Fruit fly (Drosophila melanogaster) whole organism, embryonic: Measurements from ENCODE around the gene CG7695.

Experiments
- Atf-2 ChIP-seq: fragments of 200-800 bp; sonication (Bioruptor generic); optimal IDR thresholded peaks from 2 replicates; lab custom pipeline; 2016; ENCODE audit warnings: missing biosample characterization, missing genetic modification characterization
- BtbVII ChIP-seq: fragments of 200-800 bp; sonication (Bioruptor generic); optimal IDR thresholded peaks from 3 replicates; lab custom pipeline; 2017; ENCODE audit warnings: missing biosample characterization, mild to moderate bottlenecking, missing genetic modification characterization
- CG14860 ChIP-seq: fragments of 200-800 bp; sonication (Bioruptor generic); IDR thresholded peaks from 3 replicates; pipeline ENCODE4 v1.3.6; 2022; ENCODE audit warnings: missing biosample characterization, missing genetic modification characterization; ENCODE audit not compliant: partially characterized antibody
- CG15479 ChIP-seq: fragments of 200-800 bp; sonication (Bioruptor generic); optimal IDR thresholded peaks from 3 replicates; lab custom pipeline; 2019; ENCODE audit warnings: missing biosample characterization, mild to moderate bottlenecking, missing genetic modification characterization, moderate library complexity
- CG1602 ChIP-seq: fragments of 200-800 bp; sonication (Bioruptor generic); optimal IDR thresholded peaks from 3 replicates; lab custom pipeline; 2016; ENCODE audit warnings: missing biosample characterization, missing genetic modification characterization
- CG17359 ChIP-seq: fragments of 200-800 bp; sonication (Bioruptor generic); optimal IDR thresholded peaks from 3 replicates; lab custom pipeline; 2018; ENCODE audit warnings: missing biosample characterization, mild to moderate bottlenecking, missing genetic modification characterization, moderate library complexity
- CG2116 ChIP-seq: fragments of 200-800 bp; sonication (Bioruptor generic); optimal IDR thresholded peaks from 3 replicates; lab custom pipeline; 2018; ENCODE audit warnings: missing biosample characterization, mild to moderate bottlenecking, missing genetic modification characterization
- CG2129 ChIP-seq: fragments of 200-800 bp; sonication (Bioruptor generic); IDR thresholded peaks from 2 replicates; pipeline ENCODE4 v1.3.6; 2022; ENCODE audit warnings: missing biosample characterization, missing genetic modification characterization; ENCODE audit not compliant: partially characterized antibody
- CG31224 ChIP-seq: fragments of 200-800 bp; sonication (Bioruptor generic); IDR thresholded peaks from 2 replicates; pipeline ENCODE4 v1.3.6; 2022; ENCODE audit warnings: missing biosample characterization, missing genetic modification characterization
- CG32532 ChIP-seq: fragments of 200-800 bp; sonication (Bioruptor generic); IDR thresholded peaks from 2 replicates; pipeline ENCODE4 v1.3.6; 2022; ENCODE audit warnings: missing biosample characterization, missing genetic modification characterization
- CG3407 ChIP-seq: fragments of 200-800 bp; sonication (Bioruptor generic); optimal IDR thresholded peaks from 2 replicates; lab custom pipeline; 2018; ENCODE audit warnings: missing biosample characterization, mild to moderate bottlenecking, missing genetic modification characterization
- CG42726 ChIP-seq: fragments of 200-800 bp; sonication (Bioruptor generic); IDR thresholded peaks from 2 replicates; pipeline ENCODE4 v1.3.6; 2022; ENCODE audit warnings: missing biosample characterization, missing genetic modification characterization; ENCODE audit not compliant: partially characterized antibody
- CG4707 ChIP-seq: fragments of 200-800 bp; sonication (Bioruptor generic); optimal IDR thresholded peaks from 2 replicates; lab custom pipeline; 2018; ENCODE audit warnings: missing biosample characterization, mild to moderate bottlenecking, missing genetic modification characterization, moderate library complexity
- CG7372 ChIP-seq: fragments of 200-800 bp; sonication (Bioruptor generic); IDR thresholded peaks from 2 replicates; pipeline ENCODE4 v1.3.6; 2022; ENCODE audit warnings: missing biosample characterization, missing genetic modification characterization
- CG7786 ChIP-seq: fragments of 200-800 bp; sonication (Bioruptor generic); optimal IDR thresholded peaks from 2 replicates; lab custom pipeline; 2016; ENCODE audit warnings: missing biosample characterization, missing genetic modification characterization
- CG8944 ChIP-seq: fragments of 200-800 bp; sonication (Bioruptor generic); optimal IDR thresholded peaks from 3 replicates; lab custom pipeline; 2016; ENCODE audit warnings: missing biosample characterization, missing genetic modification characterization
- CG9876 ChIP-seq: fragments of 200-800 bp; sonication (Bioruptor generic); optimal IDR thresholded peaks from 2 replicates; lab custom pipeline; 2016; ENCODE audit warnings: missing biosample characterization, missing genetic modification characterization
- Dip3 ChIP-seq: fragments of 200-800 bp; sonication (Bioruptor generic); optimal IDR thresholded peaks from 3 replicates; lab custom pipeline; 2016; ENCODE audit warnings: missing biosample characterization, missing genetic modification characterization
- Fer2 ChIP-seq: fragments of 200-800 bp; sonication (Bioruptor generic); optimal IDR thresholded peaks from 2 replicates; lab custom pipeline; 2018; ENCODE audit warnings: missing biosample characterization, mild to moderate bottlenecking, missing genetic modification characterization, moderate library complexity
- Gsc ChIP-seq: fragments of 200-800 bp; sonication (Bioruptor generic); IDR thresholded peaks from 2 replicates; pipeline ENCODE4 v1.3.6; 2022; ENCODE audit warnings: missing biosample characterization, missing genetic modification characterization
- Hand ChIP-seq: fragments of 200-800 bp; sonication (Bioruptor generic); optimal IDR thresholded peaks from 2 replicates; lab custom pipeline; 2017; ENCODE audit warnings: mild to moderate bottlenecking, missing biosample characterization, missing genetic modification reagents, missing genetic modification characterization
- Lpt ChIP-seq: fragments of >200 bp; optimal IDR thresholded peaks from 2 replicates; lab custom pipeline; 2018; ENCODE audit warnings: missing biosample characterization, missing genetic modification characterization
- Max ChIP-seq: fragments of 200-800 bp; sonication (Bioruptor generic); optimal IDR thresholded peaks from 2 replicates; lab custom pipeline; 2016; ENCODE audit warnings: missing biosample characterization, mild to moderate bottlenecking, missing genetic modification characterization
- Meics ChIP-seq: fragments of 200-800 bp; sonication (Bioruptor generic); optimal IDR thresholded peaks from 2 replicates; lab custom pipeline; 2017; ENCODE audit warnings: missing biosample characterization, mild to moderate bottlenecking, missing genetic modification characterization
- Mes4 ChIP-seq: fragments of 200-800 bp; sonication (Bioruptor generic); optimal IDR thresholded peaks from 2 replicates; lab custom pipeline; 2016; ENCODE audit warnings: missing biosample characterization, missing genetic modification characterization
- Oli ChIP-seq: fragments of 200-800 bp; sonication (Bioruptor generic); optimal IDR thresholded peaks from 2 replicates; lab custom pipeline; 2018; ENCODE audit warnings: missing biosample characterization, mild to moderate bottlenecking, missing genetic modification characterization, moderate library complexity
- Side ChIP-seq: fragments of 200-800 bp; sonication (Bioruptor generic); optimal IDR thresholded peaks from 2 replicates; lab custom pipeline; 2016; ENCODE audit warnings: missing biosample characterization, missing genetic modification characterization
- Taf1 ChIP-seq: fragments of 200-800 bp; sonication (Bioruptor generic); IDR thresholded peaks from 2 replicates; pipeline ENCODE4 v1.3.6; 2022; ENCODE audit warnings: missing biosample characterization, missing genetic modification characterization
- aop ChIP-seq: fragments of 200-800 bp; sonication (Bioruptor generic); IDR thresholded peaks from 2 replicates; pipeline ENCODE4 v1.3.6; 2022; ENCODE audit warnings: missing biosample characterization, missing genetic modification characterization
- corto ChIP-seq: fragments of 200-800 bp; sonication (Bioruptor generic); optimal IDR thresholded peaks from 2 replicates; lab custom pipeline; 2016; ENCODE audit warnings: missing biosample characterization, mild to moderate bottlenecking, missing genetic modification characterization, moderate library complexity
- crc ChIP-seq: fragments of 200-800 bp; sonication (Bioruptor generic); optimal IDR thresholded peaks from 2 replicates; lab custom pipeline; 2016; ENCODE audit warnings: missing biosample characterization, missing genetic modification characterization
- disco-r ChIP-seq: fragments of 200-800 bp; sonication (Bioruptor generic); optimal IDR thresholded peaks from 2 replicates; lab custom pipeline; 2016; ENCODE audit warnings: missing biosample characterization, missing genetic modification characterization
- dmrt99B ChIP-seq: fragments of 200-800 bp; sonication (Bioruptor generic); optimal IDR thresholded peaks from 2 replicates; lab custom pipeline; 2018; ENCODE audit warnings: missing biosample characterization, mild to moderate bottlenecking, missing genetic modification characterization, moderate library complexity
- gce ChIP-seq: fragments of 200-800 bp; sonication (Bioruptor generic); IDR thresholded peaks from 3 replicates; pipeline ENCODE4 v1.3.6; 2022; ENCODE audit warnings: missing biosample characterization, missing genetic modification characterization
- gfzf ChIP-seq: fragments of 200-800 bp; sonication (Bioruptor generic); optimal IDR thresholded peaks from 2 replicates; lab custom pipeline; 2016; ENCODE audit warnings: missing biosample characterization, mild to moderate bottlenecking, missing genetic modification characterization, moderate library complexity
- grn ChIP-seq: fragments of 200-800 bp; sonication (Bioruptor generic); optimal IDR thresholded peaks from 3 replicates; lab custom pipeline; 2017; ENCODE audit warnings: missing biosample characterization, missing genetic modification characterization
- gsb ChIP-seq: fragments of 200-800 bp; sonication (Bioruptor generic); IDR thresholded peaks from 2 replicates; pipeline ENCODE4 v1.3.6; 2022; ENCODE audit warnings: missing biosample characterization, missing genetic modification characterization
- jumu ChIP-seq: fragments of 200-800 bp; sonication (Bioruptor generic); optimal IDR thresholded peaks from 3 replicates; lab custom pipeline; 2016; ENCODE audit warnings: missing biosample characterization, missing genetic modification characterization
- ken ChIP-seq: fragments of 200-800 bp; sonication (Bioruptor generic); IDR thresholded peaks from 3 replicates; pipeline ENCODE4 v1.3.6; 2022; ENCODE audit warnings: missing biosample characterization, missing genetic modification characterization
- pita ChIP-seq: fragments of 200-800 bp; sonication (Bioruptor generic); optimal IDR thresholded peaks from 2 replicates; lab custom pipeline; 2017; ENCODE audit warnings: missing biosample characterization, mild to moderate bottlenecking, missing genetic modification characterization
- salm ChIP-seq: fragments of 200-800 bp; sonication (Bioruptor generic); optimal IDR thresholded peaks from 2 replicates; lab custom pipeline; 2018; ENCODE audit warnings: missing biosample characterization, mild to moderate bottlenecking, missing genetic modification characterization
- sc ChIP-seq, 3 experiments: fragments of >200 bp in 2 of 3; fragments of 200-800 bp in 1 of 3; sonication (Bioruptor generic) in 1 of 3; optimal IDR thresholded peaks; 2 replicates in 2 of 3; 3 replicates in 1 of 3; lab custom pipeline; 2017; ENCODE audit warnings: mild to moderate bottlenecking in 1 of 3, missing biosample characterization in 1 of 3, missing genetic modification characterization in 1 of 3, missing genetic modification reagents in 1 of 3
- sisA ChIP-seq: fragments of 200-800 bp; sonication (Bioruptor generic); IDR thresholded peaks from 2 replicates; pipeline ENCODE4 v1.3.6; 2022; ENCODE audit warnings: missing biosample characterization, missing genetic modification characterization
- sqz ChIP-seq: fragments of 200-800 bp; sonication (Bioruptor generic); optimal IDR thresholded peaks from 3 replicates; lab custom pipeline; 2018; ENCODE audit warnings: missing biosample characterization, mild to moderate bottlenecking, missing genetic modification characterization
- tap ChIP-seq: fragments of 200-800 bp; optimal IDR thresholded peaks from 3 replicates; lab custom pipeline; 2019; ENCODE audit warnings: missing biosample characterization, mild to moderate bottlenecking, missing genetic modification characterization, moderate library complexity
- tio ChIP-seq: fragments of 200-800 bp; sonication (Bioruptor generic); optimal IDR thresholded peaks from 2 replicates; lab custom pipeline; 2017; ENCODE audit warnings: missing biosample characterization, missing genetic modification characterization, inconsistent platforms
- unc-4 ChIP-seq: fragments of 200-800 bp; sonication (Bioruptor generic); IDR thresholded peaks from 2 replicates; pipeline ENCODE4 v1.3.6; 2022; ENCODE audit warnings: missing biosample characterization, missing genetic modification characterization; ENCODE audit not compliant: partially characterized antibody
- vfl ChIP-seq: fragments of 200-800 bp; sonication (Bioruptor generic); optimal IDR thresholded peaks from 2 replicates; lab custom pipeline; 2016; ENCODE audit warnings: missing biosample characterization, missing genetic modification characterization
- wor ChIP-seq: fragments of 200-800 bp; sonication (Bioruptor generic); IDR thresholded peaks from 2 replicates; pipeline ENCODE4 v1.3.6; 2022; ENCODE audit warnings: missing biosample characterization, missing genetic modification characterization

Gene CG7695

DNA sequence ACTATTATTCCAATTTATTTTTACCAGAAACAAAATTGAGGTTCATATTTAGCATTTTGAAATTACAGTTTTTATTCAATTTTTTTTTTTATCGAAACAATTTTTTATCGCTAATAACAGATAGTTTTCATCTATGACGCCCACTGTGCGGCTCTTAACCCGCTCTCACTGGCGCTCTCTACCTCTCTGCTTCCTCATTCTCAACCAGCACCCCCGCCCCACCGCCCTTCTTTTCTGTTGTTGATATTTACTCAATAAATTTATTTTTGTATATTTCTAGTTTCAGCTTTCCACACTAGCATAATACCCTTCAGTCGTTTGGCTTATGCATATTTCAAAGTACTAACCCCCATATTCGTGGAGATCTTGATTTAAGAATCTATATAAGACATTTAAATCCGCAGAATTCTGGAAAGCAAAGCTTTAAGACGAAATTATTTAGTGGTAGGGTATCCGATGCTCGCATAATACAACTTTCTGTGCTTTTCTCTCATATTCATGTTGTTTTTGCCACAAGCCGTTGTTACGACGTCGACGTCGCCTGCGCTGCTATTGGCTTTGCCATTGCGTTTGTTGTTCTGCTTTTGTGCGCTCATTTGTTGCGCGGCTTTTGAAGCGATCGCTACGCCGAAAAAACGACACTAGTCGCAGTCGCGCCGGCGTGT is 33.3 kb downstream of the CG7695 start (continued):
- peak; percentile 97 for TF ChIP-seq Meics (GFP tag; lab: Kevin White, UChicago)
- peak; percentile 96 for TF ChIP-seq jumu (GFP tag; lab: Kevin White, UChicago)
- peak; percentile 27 for TF ChIP-seq corto
- TF ChIP-seq gce (GFP tag; lab: Robert Waterston, UW): peak; percentile 90
- TF ChIP-seq CG9876 (GFP tag; lab: Kevin White, UChicago): peak; percentile 93
- TF ChIP-seq grn (GFP tag; lab: Kevin White, UChicago): peak; percentile 77
- TF ChIP-seq Gsc (GFP tag; lab: Robert Waterston, UW): peak; percentile 83
- TF ChIP-seq tio: peak; percentile 98
- TF ChIP-seq CG31224 (GFP tag; lab: Robert Waterston, UW): peak; percentile 89
- peak; percentile 96 for TF ChIP-seq BtbVII (GFP tag; lab: Kevin White, UChicago)
- peak; percentile 97 for TF ChIP-seq Max (GFP tag; lab: Kevin White, UChicago)
- TF ChIP-seq Side: peak; percentile 94
- TF ChIP-seq aop (GFP tag; lab: Robert Waterston, UW): peak; percentile 87
- peak; percentile 94 for TF ChIP-seq Dip3 (GFP tag; lab: Kevin White, UChicago)
- TF ChIP-seq CG2129 (GFP tag; lab: Robert Waterston, UW): no peak
- peak; percentile 96 for TF ChIP-seq sisA (GFP tag; lab: Robert Waterston, UW)
- TF ChIP-seq Taf1 (GFP tag; lab: Robert Waterston, UW): peak; percentile 79
- peak; percentile 96 for TF ChIP-seq disco-r (GFP tag; lab: Kevin White, UChicago)
- peak; percentile 31 for TF ChIP-seq gfzf
- peak; percentile 93 for TF ChIP-seq ken (GFP tag; lab: Robert Waterston, UW)
- peak; percentile 80 for TF ChIP-seq CG2116 (GFP tag; lab: Kevin White, UChicago)
- TF ChIP-seq CG3407: peak; percentile 98
- peak; percentile 93 for TF ChIP-seq salm (tag; lab: Kevin White, UChicago)
- TF ChIP-seq CG7372 (GFP tag; lab: Robert Waterston, UW): peak; percentile 88
- no peak for TF ChIP-seq Lpt
- peak; percentile 80 for TF ChIP-seq Hand (GFP tag; lab: Kevin White, UChicago)
- peak; percentile 96 for TF ChIP-seq CG4707 (GFP tag; lab: Kevin White, UChicago)
- peak; percentile 95 for TF ChIP-seq Mes4 (GFP tag; lab: Kevin White, UChicago)
- peak; percentile 97 for TF ChIP-seq CG1602 (GFP tag; lab: Kevin White, UChicago)
- no peak for TF ChIP-seq CG42726 (GFP tag; lab: Robert Waterston, UW)
- TF ChIP-seq Atf-2 (GFP tag; lab: Kevin White, UChicago): peak; percentile 97
- peak; percentile 95 for TF ChIP-seq crc (GFP tag; lab: Kevin White, UChicago)
- peak; percentile 97 for TF ChIP-seq dmrt99B (tag; lab: Kevin White, UChicago)
- TF ChIP-seq Fer2 (tag; lab: Kevin White, UChicago): peak; percentile 80
- TF ChIP-seq CG7786 (GFP tag; lab: Kevin White, UChicago): peak; percentile 96
- peak; percentile 97 for TF ChIP-seq tap (tag; lab: Kevin White, UChicago)
- TF ChIP-seq vfl (GFP tag; lab: Kevin White, UChicago): peak; percentile 96
- peak; percentile 89 for TF ChIP-seq sqz (GFP tag; lab: Kevin White, UChicago)
- no peak for TF ChIP-seq CG14860 (GFP tag; lab: Robert Waterston, UW)
- TF ChIP-seq CG17359: peak; percentile 97
- TF ChIP-seq gsb (GFP tag; lab: Robert Waterston, UW): peak; percentile 95
- no peak for TF ChIP-seq unc-4 (GFP tag; lab: Robert Waterston, UW)
- peak; percentile 98 for TF ChIP-seq Oli (tag; lab: Kevin White, UChicago)
- TF ChIP-seq CG15479 (GFP tag; lab: Kevin White, UChicago): no peak
- peak; percentile 97 for TF ChIP-seq CG8944 (GFP tag; lab: Kevin White, UChicago)
- TF ChIP-seq CG32532: peak; percentile 93
- TF ChIP-seq pita (GFP tag; lab: Kevin White, UChicago): no peak
- TF ChIP-seq sc (optimal IDR thresholded peaks at IDR 0.05; lab: Kevin White, UChicago): no peak
- peak; percentile 98 for TF ChIP-seq sc (GFP tag; optimal IDR thresholded peaks at IDR 0.05; lab: Kevin White, UChicago)
- peak; percentile 88 for TF ChIP-seq wor (GFP tag; lab: Robert Waterston, UW)
